In genomic region chr3R:29083459-29084457, dm6 we compare ENCODE assay signal across 1 fruit fly cellular context.
A peak's percentile ranks its signal among the peaks of the same experiment; 100 is the strongest.
TF ChIP-seq lines count a peak whose summit lies in the region.

No protein-coding gene starts in this region.

TF ChIP-seq in whole organism, embryonic, 481 proteins besides CTCF, POLR2A, EP300 and RAD21 (continued from another document):
- TF ChIP-seq MBD-R2 (GFP tag; IDR thresholded peaks at IDR 0.05; lab: Robert Waterston, UW), result no peak
- TF ChIP-seq CG2875 (GFP tag; optimal IDR thresholded peaks at IDR 0.05; lab: Kevin White, UChicago), result peak; percentile 38
- TF ChIP-seq Bdp1 (GFP tag; optimal IDR thresholded peaks at IDR 0.05; lab: Kevin White, UChicago), result no peak
- TF ChIP-seq CG14710 (tag; optimal IDR thresholded peaks at IDR 0.05; lab: Kevin White, UChicago), result peak; percentile 25
- peak; percentile 51 for TF ChIP-seq CG2202 (tag; optimal IDR thresholded peaks at IDR 0.05; lab: Kevin White, UChicago)
- peak; percentile 10 for TF ChIP-seq unpg (GFP tag; optimal IDR thresholded peaks at IDR 0.05; lab: Kevin White, UChicago)
- TF ChIP-seq zfh1 (GFP tag; IDR thresholded peaks at IDR 0.05; lab: Robert Waterston, UW), result 0 out of 3 replicates have a peak, but pooled peaks have one; percentile 17
- TF ChIP-seq Fer2 (tag; optimal IDR thresholded peaks at IDR 0.05; lab: Kevin White, UChicago), result no peak
- no peak for TF ChIP-seq cato (GFP tag; optimal IDR thresholded peaks at IDR 0.05; lab: Kevin White, UChicago; ENCODE audit: borderline replicate concordance)
- peak; percentile 13 for TF ChIP-seq Nf-YB (GFP tag; optimal IDR thresholded peaks at IDR 0.05; lab: Kevin White, UChicago)
- no peak for TF ChIP-seq CG8290 (GFP tag; optimal IDR thresholded peaks at IDR 0.05; lab: Kevin White, UChicago)
- TF ChIP-seq CG8290 (tag; optimal IDR thresholded peaks at IDR 0.05; lab: Kevin White, UChicago), result peak; percentile 9 to 10
- TF ChIP-seq zen (tag; optimal IDR thresholded peaks at IDR 0.05; lab: Kevin White, UChicago), result peak; percentile 1
- 0 out of 2 replicates have a peak, but pooled peaks have one; percentile 24 for TF ChIP-seq CG4360 (GFP tag; IDR thresholded peaks at IDR 0.05; lab: Robert Waterston, UW)
- TF ChIP-seq D19A (tag; optimal IDR thresholded peaks at IDR 0.05; lab: Kevin White, UChicago), result peak; percentile 21
- TF ChIP-seq nau (GFP tag; optimal IDR thresholded peaks at IDR 0.05; lab: Kevin White, UChicago), result peak; percentile 68
- no peak for TF ChIP-seq eyg (GFP tag; optimal IDR thresholded peaks at IDR 0.05; lab: Kevin White, UChicago)
- TF ChIP-seq CrebB (tag; optimal IDR thresholded peaks at IDR 0.05; lab: Kevin White, UChicago), result peak; percentile 17
- TF ChIP-seq Drgx (GFP tag; IDR thresholded peaks at IDR 0.05; lab: Robert Waterston, UW), result 0 out of 2 replicates have a peak, but pooled peaks have one; percentile 8
- 0 out of 2 replicates have a peak, but pooled peaks have one; percentile 3 for TF ChIP-seq aop (GFP tag; IDR thresholded peaks at IDR 0.05; lab: Robert Waterston, UW)
- TF ChIP-seq CG32767 (GFP tag; IDR thresholded peaks at IDR 0.05; lab: Robert Waterston, UW), result peak; percentile 63; the same call in 1 of the 2 replicates
- peak; percentile 21 for TF ChIP-seq Lhr (GFP tag; optimal IDR thresholded peaks at IDR 0.05; lab: Kevin White, UChicago)
- TF ChIP-seq HLHmδ (GFP tag; optimal IDR thresholded peaks at IDR 0.05; lab: Kevin White, UChicago), result peak; percentile 70
- peak; percentile 17 for TF ChIP-seq CG9727 (GFP tag; optimal IDR thresholded peaks at IDR 0.05; lab: Kevin White, UChicago)
- peak; percentile 1 for TF ChIP-seq CG10979 (tag; optimal IDR thresholded peaks at IDR 0.05; lab: Kevin White, UChicago)
- TF ChIP-seq oc (tag; optimal IDR thresholded peaks at IDR 0.05; lab: Kevin White, UChicago), result peak; percentile 32
- peak; percentile 56 for TF ChIP-seq Asciz (GFP tag; optimal IDR thresholded peaks at IDR 0.05; lab: Kevin White, UChicago)
- peak; percentile 55 for TF ChIP-seq Med (GFP tag; lab: Kevin White, UChicago)
- TF ChIP-seq ara (GFP tag; IDR thresholded peaks at IDR 0.05; lab: Robert Waterston, UW), result no peak
- peak; percentile 37 for TF ChIP-seq kni (GFP tag; optimal IDR thresholded peaks at IDR 0.05; lab: Kevin White, UChicago)
- peak; percentile 5 for TF ChIP-seq PHDP (tag; optimal IDR thresholded peaks at IDR 0.05; lab: Kevin White, UChicago)
- TF ChIP-seq odd (GFP tag; optimal IDR thresholded peaks at IDR 0.05; lab: Kevin White, UChicago), result peak; percentile 10
- peak; percentile 13 to 44 for TF ChIP-seq bsh (GFP tag; optimal IDR thresholded peaks at IDR 0.05; lab: Kevin White, UChicago)
- no peak for TF ChIP-seq usp (GFP tag; optimal IDR thresholded peaks at IDR 0.05; lab: Kevin White, UChicago)
- no peak for TF ChIP-seq zfh2 (GFP tag; optimal IDR thresholded peaks at IDR 0.05; lab: Kevin White, UChicago)
- peak; percentile 32 for TF ChIP-seq CG8924 (tag; optimal IDR thresholded peaks at IDR 0.05; lab: Kevin White, UChicago)
- peak; percentile 26 for TF ChIP-seq CG18262 (tag; optimal IDR thresholded peaks at IDR 0.05; lab: Kevin White, UChicago)
- TF ChIP-seq CG14965 (GFP tag; optimal IDR thresholded peaks at IDR 0.05; lab: Kevin White, UChicago; ENCODE audit: borderline replicate concordance), result no peak
- peak; percentile 45 for TF ChIP-seq CG33557 (GFP tag; optimal IDR thresholded peaks at IDR 0.05; lab: Kevin White, UChicago)
- peak; percentile 14 for TF ChIP-seq dmrt99B (tag; optimal IDR thresholded peaks at IDR 0.05; lab: Kevin White, UChicago)
- no peak for TF ChIP-seq CG12104 (GFP tag; optimal IDR thresholded peaks at IDR 0.05; lab: Kevin White, UChicago)
- peak; percentile 27 for TF ChIP-seq tap (tag; optimal IDR thresholded peaks at IDR 0.05; lab: Kevin White, UChicago)
- TF ChIP-seq onecut (GFP tag; IDR thresholded peaks at IDR 0.05; lab: Robert Waterston, UW), result peak; percentile 20; the same call in 1 of the 2 replicates
- peak; percentile 89 for TF ChIP-seq twi (tag; optimal IDR thresholded peaks at IDR 0.05; lab: Kevin White, UChicago)
- 0 out of 3 replicates have a peak, but pooled peaks have one; percentile 12 for TF ChIP-seq CG17361 (GFP tag; IDR thresholded peaks at IDR 0.05; lab: Robert Waterston, UW)
- peak; percentile 30 for TF ChIP-seq CG17568 (GFP tag; optimal IDR thresholded peaks at IDR 0.05; lab: Kevin White, UChicago)
- no peak for TF ChIP-seq abd-A (tag; optimal IDR thresholded peaks at IDR 0.05; lab: Kevin White, UChicago)
- no peak for TF ChIP-seq CG6791 (GFP tag; IDR thresholded peaks at IDR 0.05; lab: Robert Waterston, UW; ENCODE audit: partially characterized antibody)
- peak; percentile 70 for TF ChIP-seq ATbp (GFP tag; optimal IDR thresholded peaks at IDR 0.05; lab: Kevin White, UChicago)
